Worm (Caenorhabditis elegans) whole organism, midembryonic: ENCODE measurements around the gene Y59C2A.3.

Experiments
- T22C8.4 ChIP-seq: fragments of 200-800 bp; sonication (Bioruptor generic); IDR thresholded peaks from 2 replicates; pipeline ENCODE4 v1.3.6; 2022; ENCODE audit warnings: missing genetic modification characterization, missing compliant biosample characterization
- flt-1 ChIP-seq: fragments of 200-800 bp; sonication (Bioruptor generic); IDR thresholded peaks from 2 replicates; pipeline ENCODE4 v1.3.6; 2022; ENCODE audit warnings: missing genetic modification characterization, missing compliant biosample characterization

DNA sequence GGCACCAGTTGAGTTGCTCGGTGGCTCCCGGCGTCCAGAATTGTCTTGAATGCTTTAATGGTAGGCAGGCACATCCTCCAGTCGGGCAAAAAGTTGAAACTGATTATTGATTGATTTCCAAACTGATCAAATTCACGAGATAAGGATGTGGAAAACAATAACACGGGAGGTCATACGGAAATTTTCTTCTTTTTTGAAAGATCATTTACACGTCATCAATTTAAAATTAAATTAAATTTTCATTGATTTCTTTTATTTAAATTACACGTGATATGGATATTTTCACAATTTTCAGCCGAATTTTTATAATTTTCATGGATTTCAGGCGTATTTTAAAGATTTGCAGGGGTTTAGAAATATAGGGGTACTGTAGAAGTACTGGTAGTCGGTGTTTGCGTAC, 3.7 kb upstream of the Y59C2A.3 start, which contains the start of gene cbs-2:
- TF ChIP-seq T22C8.4 = no peak
- no peak for TF ChIP-seq flt-1 (GFP tag; lab: Robert Waterston, UW)
